Worm (Caenorhabditis elegans): ENCODE results near the gene F58H1.2.

The F58H1.2 gene

ce11 chrV:11978179-11978578 is 49.3 kb downstream of the F58H1.2 start, which contains the start of gene mif-2:
Gene mif-2, minus strand, starts transcription at chrV:11978459.
- TF ChIP-seq mml-1 (tag; optimal IDR thresholded peaks at IDR 0.05) (no peak), nhr-43 (tag; optimal IDR thresholded peaks at IDR 0.05; ENCODE audit: poor library complexity, severe bottlenecking) (no peak), hmg-11 (tag; optimal IDR thresholded peaks at IDR 0.05) (no peak), mdl-1 (tag; optimal IDR thresholded peaks at IDR 0.05) (no peak), zag-1 (tag; optimal IDR thresholded peaks at IDR 0.05) (no peak), aly-2 (tag; optimal IDR thresholded peaks at IDR 0.05) (no peak), nhr-28 (tag; optimal IDR thresholded peaks at IDR 0.05) (no peak), skn-1 (tag; optimal IDR thresholded peaks at IDR 0.05) (no peak), ceh-16 (tag; optimal IDR thresholded peaks at IDR 0.05) (no peak), ama-1 (optimal IDR thresholded peaks at IDR 0.05) (no peak), elt-1 (tag; optimal IDR thresholded peaks at IDR 0.05) (no peak), nhr-25 (tag; optimal IDR thresholded peaks at IDR 0.05) (no peak), nhr-12 (tag; optimal IDR thresholded peaks at IDR 0.05) (no peak), ceh-9 (tag; optimal IDR thresholded peaks at IDR 0.05) (no peak), pqm-1 (tag; optimal IDR thresholded peaks at IDR 0.05) (no peak), nhr-77 (tag; optimal IDR thresholded peaks at IDR 0.05) (no peak)

All from whole organism, L3 larva.